Worm (Caenorhabditis elegans): ENCODE measurements around the gene rfk-1.

- no peak for TF ChIP-seq dao-5 (tag; optimal IDR thresholded peaks at IDR 0.05)
- no peak for TF ChIP-seq him-1 (tag; optimal IDR thresholded peaks at IDR 0.05)
- no peak for TF ChIP-seq W03F9.2 (tag; optimal IDR thresholded peaks at IDR 0.05)
Measured at ce11 chrIV:10398244-10398643, 11.0 kb downstream of the rfk-1 start.

All from whole organism, L4/young adult.